Worm (Caenorhabditis elegans) whole organism, L3 larva: ENCODE data around the gene abu-10.
A peak's percentile ranks its signal among the peaks of the same experiment; 100 is the strongest.

ENCODE experiments used
- ZK546.5 ChIP-seq: sonication (generic microtip); optimal IDR thresholded peaks from 2 replicates; lab custom pipeline; 2017; ENCODE audit warnings: missing biosample characterization, missing genetic modification characterization
- aly-2 ChIP-seq: fragments of 150-350 bp; optimal IDR thresholded peaks from 2 replicates; lab custom pipeline; 2014; ENCODE audit warnings: missing biosample characterization, missing genetic modification characterization
- ama-1 ChIP-seq: fragments of 150-350 bp; optimal IDR thresholded peaks from 2 replicates; lab custom pipeline; 2018
- ceh-82 ChIP-seq: fragments of 150-350 bp; optimal IDR thresholded peaks from 2 replicates; lab custom pipeline; 2014; ENCODE audit warnings: missing biosample characterization, missing genetic modification characterization
- daf-12 ChIP-seq: fragments of 150-350 bp; optimal IDR thresholded peaks from 2 replicates; lab custom pipeline; 2014; ENCODE audit warnings: missing biosample characterization, missing genetic modification reagents, missing genetic modification characterization
- egl-5 ChIP-seq: fragments of 150-350 bp; optimal IDR thresholded peaks from 2 replicates; lab custom pipeline; 2017; ENCODE audit warnings: missing biosample characterization, missing genetic modification reagents, missing genetic modification characterization, inconsistent platforms
- elt-1 ChIP-seq: fragments of 150-350 bp; optimal IDR thresholded peaks from 2 replicates; lab custom pipeline; 2014; ENCODE audit warnings: missing biosample characterization, missing genetic modification characterization
- elt-2 ChIP-seq: sonication (generic microtip); optimal IDR thresholded peaks from 2 replicates; lab custom pipeline; 2016; ENCODE audit warnings: missing genetic modification reagents, mild to moderate bottlenecking, missing genetic modification characterization, missing compliant biosample characterization
- elt-3 ChIP-seq, 3 experiments: fragments of 150-350 bp in 1 of 3; sonication (generic microtip) in 2 of 3; optimal IDR thresholded peaks; 2 replicates in 2 of 3; 4 replicates in 1 of 3; lab custom pipeline; 2014 to 2017; ENCODE audit warnings: missing biosample characterization in 3 of 3, missing genetic modification characterization in 3 of 3
- eor-1 ChIP-seq, 2 experiments: fragments of 150-350 bp; optimal IDR thresholded peaks; 2 replicates each; lab custom pipeline; 2014 to 2018; ENCODE audit warnings: missing biosample characterization in 2 of 2, missing genetic modification characterization in 2 of 2
- fkh-10 ChIP-seq: sonication (generic microtip); optimal IDR thresholded peaks from 2 replicates; lab custom pipeline; 2017; ENCODE audit warnings: missing biosample characterization, missing genetic modification reagents, missing genetic modification characterization
- fkh-2 ChIP-seq: fragments of 150-350 bp; optimal IDR thresholded peaks from 2 replicates; lab custom pipeline; 2014; ENCODE audit warnings: missing biosample characterization, missing genetic modification reagents, missing genetic modification characterization
- hmg-11 ChIP-seq: sonication (generic microtip); optimal IDR thresholded peaks from 2 replicates; lab custom pipeline; 2016; ENCODE audit warnings: missing genetic modification characterization, missing compliant biosample characterization
- jun-1 ChIP-seq: fragments of 150-350 bp; optimal IDR thresholded peaks from 2 replicates; lab custom pipeline; 2014; ENCODE audit warnings: missing biosample characterization, missing genetic modification reagents, missing genetic modification characterization
- lin-39 ChIP-seq: fragments of 150-350 bp; optimal IDR thresholded peaks from 2 replicates; lab custom pipeline; 2018; ENCODE audit warnings: missing biosample characterization, missing genetic modification reagents, missing genetic modification characterization
- mdl-1 ChIP-seq: fragments of 150-350 bp; optimal IDR thresholded peaks from 2 replicates; lab custom pipeline; 2014; ENCODE audit warnings: missing biosample characterization, missing genetic modification characterization
- mml-1 ChIP-seq: fragments of 150-350 bp; sonication (generic microtip); optimal IDR thresholded peaks from 3 replicates; lab custom pipeline; 2014; ENCODE audit warnings: missing biosample characterization, missing genetic modification characterization
- nfya-1 ChIP-seq: sonication (generic microtip); optimal IDR thresholded peaks from 2 replicates; lab custom pipeline; 2017; ENCODE audit warnings: missing genetic modification characterization, mild to moderate bottlenecking, missing compliant biosample characterization, antibody characterized with exemption, moderate library complexity; ENCODE audit not compliant: insufficient read depth
- nhr-11 ChIP-seq: fragments of 150-350 bp; optimal IDR thresholded peaks from 2 replicates; lab custom pipeline; 2014; ENCODE audit warnings: missing biosample characterization, missing genetic modification characterization
- nhr-12 ChIP-seq: fragments of 150-350 bp; optimal IDR thresholded peaks from 2 replicates; lab custom pipeline; 2014; ENCODE audit warnings: missing biosample characterization, missing genetic modification characterization
- nhr-23 ChIP-seq: fragments of 150-350 bp; optimal IDR thresholded peaks from 2 replicates; lab custom pipeline; 2014; ENCODE audit warnings: missing biosample characterization, missing genetic modification reagents, missing genetic modification characterization
- nhr-237 ChIP-seq: fragments of 150-350 bp; optimal IDR thresholded peaks from 2 replicates; lab custom pipeline; 2014; ENCODE audit warnings: missing biosample characterization, missing genetic modification characterization
- nhr-43 ChIP-seq: sonication (generic microtip); optimal IDR thresholded peaks from 2 replicates; lab custom pipeline; 2016; ENCODE audit warnings: mild to moderate bottlenecking, missing genetic modification characterization, missing compliant biosample characterization; ENCODE audit not compliant: poor library complexity, severe bottlenecking
- nhr-76 ChIP-seq: fragments of 150-350 bp; sonication (generic microtip); optimal IDR thresholded peaks from 5 replicates; lab custom pipeline; 2014; ENCODE audit warnings: missing biosample characterization, missing genetic modification characterization
- pha-4 ChIP-seq: fragments of 150-350 bp; optimal IDR thresholded peaks from 2 replicates; lab custom pipeline; 2014; ENCODE audit warnings: missing biosample characterization, missing genetic modification reagents, missing genetic modification characterization
- sea-2 ChIP-seq: fragments of 150-350 bp; sonication (generic microtip); optimal IDR thresholded peaks from 4 replicates; lab custom pipeline; 2014; ENCODE audit warnings: missing biosample characterization, missing genetic modification reagents, missing genetic modification characterization
- skn-1 ChIP-seq: fragments of 150-350 bp; optimal IDR thresholded peaks from 2 replicates; lab custom pipeline; 2014; ENCODE audit warnings: missing biosample characterization, missing genetic modification characterization
- tbx-2 ChIP-seq: sonication (generic microtip); optimal IDR thresholded peaks from 2 replicates; lab custom pipeline; 2016; ENCODE audit warnings: mild to moderate bottlenecking, missing genetic modification characterization, missing compliant biosample characterization
- unc-39 ChIP-seq: sonication (generic microtip); optimal IDR thresholded peaks from 4 replicates; lab custom pipeline; 2017; ENCODE audit warnings: missing biosample characterization, missing genetic modification characterization
- unc-62 ChIP-seq: fragments of 150-350 bp; sonication (generic microtip); optimal IDR thresholded peaks from 4 replicates; lab custom pipeline; 2014; ENCODE audit warnings: missing biosample characterization, missing genetic modification reagents, missing genetic modification characterization
- ztf-11 ChIP-seq: fragments of 150-350 bp; optimal IDR thresholded peaks from 2 replicates; lab custom pipeline; 2014; ENCODE audit warnings: missing biosample characterization, missing genetic modification characterization
- ztf-4 ChIP-seq: fragments of 150-350 bp; optimal IDR thresholded peaks from 2 replicates; lab custom pipeline; 2014; ENCODE audit warnings: missing biosample characterization, missing genetic modification characterization

The abu-10 gene

ce11 chrX:3797882-3798281, at the start of gene abu-10:
Gene abu-10 (plus strand): TSS chrX:3798182.
- TF ChIP-seq tbx-2 (tag; lab: Kevin White, UChicago), result no peak
- TF ChIP-seq fkh-2, result no peak
- TF ChIP-seq ZK546.5, result no peak
- TF ChIP-seq nhr-23 (tag; lab: Kevin White, UChicago), result no peak
- TF ChIP-seq unc-39 (tag; lab: Kevin White, UChicago), result no peak
- TF ChIP-seq nfya-1 (tag; lab: Kevin White, UChicago), result no peak
- TF ChIP-seq daf-12 (tag; lab: Kevin White, UChicago), result no peak
- no peak for TF ChIP-seq nhr-43 (tag; lab: Kevin White, UChicago)
- TF ChIP-seq unc-62 (GFP tag; lab: Kevin White, UChicago), result no peak
- TF ChIP-seq nhr-237, result no peak
- no peak for TF ChIP-seq jun-1 (tag; lab: Kevin White, UChicago)
- TF ChIP-seq pha-4 (tag; lab: Kevin White, UChicago), result no peak
- no peak for TF ChIP-seq ztf-4 (tag; lab: Kevin White, UChicago)
- no peak for TF ChIP-seq mml-1 (tag; lab: Kevin White, UChicago)
- TF ChIP-seq ztf-11, result no peak
- no peak for TF ChIP-seq egl-5

ce11 chrX:3751370-3751769, 46.6 kb upstream of the abu-10 start:
- TF ChIP-seq tbx-2 (tag; lab: Kevin White, UChicago) (no peak), aly-2 (tag; lab: Kevin White, UChicago) (no peak), ceh-82 (tag; lab: Kevin White, UChicago) (no peak), lin-39 (tag; lab: Kevin White, UChicago) (no peak), elt-2 (tag; lab: Kevin White, UChicago) (no peak), ztf-4 (tag; lab: Kevin White, UChicago) (no peak), nhr-237 (no peak), unc-62 (GFP tag; lab: Kevin White, UChicago) (no peak), fkh-10 (GFP tag; lab: Kevin White, UChicago) (no peak), mml-1 (tag; lab: Kevin White, UChicago) (no peak), hmg-11 (tag; lab: Kevin White, UChicago) (no peak), elt-1 (no peak)

ce11 chrX:3752443-3752842, 45.5 kb upstream of the abu-10 start:
- TF ChIP-seq sea-2, result no peak
- TF ChIP-seq nfya-1 (tag; lab: Kevin White, UChicago), result no peak
- TF ChIP-seq nhr-11 (tag; lab: Kevin White, UChicago), result no peak

- TF ChIP-seq elt-3 (tag; optimal IDR thresholded peaks at IDR 0.05; lab: Kevin White, UChicago) (peak in 1 of 3 experiments; percentile 11), skn-1 (tag; lab: Kevin White, UChicago) (no peak), hmg-11 (tag; lab: Kevin White, UChicago) (no peak), elt-2 (tag; lab: Kevin White, UChicago) (no peak), ama-1 (lab: Kevin White, UChicago) (no peak)
Measured at ce11 chrX:3755753-3756152, 42.2 kb upstream of the abu-10 start.

- no peak for TF ChIP-seq nhr-12
- peak in 1 of 3 experiments; percentile 88 for TF ChIP-seq elt-3 (tag; optimal IDR thresholded peaks at IDR 0.05; lab: Kevin White, UChicago)
- TF ChIP-seq, all 47 proteins: peak for 1
Measured at ce11 chrX:3756238-3756637, 41.7 kb upstream of the abu-10 start.

ce11 chrX:3758399-3758798, 39.6 kb upstream of the abu-10 start, which contains the start of gene T14G12.12:
Gene T14G12.12 (minus strand): TSS chrX:3758499.
- TF ChIP-seq tbx-2 (tag; lab: Kevin White, UChicago), result no peak
- TF ChIP-seq ZK546.5, result no peak
- no peak for TF ChIP-seq mdl-1 (tag; lab: Kevin White, UChicago)
- no peak for TF ChIP-seq unc-62 (GFP tag; lab: Kevin White, UChicago)
- no peak for TF ChIP-seq hmg-11 (tag; lab: Kevin White, UChicago)
- TF ChIP-seq daf-12 (tag; lab: Kevin White, UChicago), result no peak
- TF ChIP-seq nhr-76 (tag; lab: Kevin White, UChicago), result no peak
- TF ChIP-seq elt-2 (tag; lab: Kevin White, UChicago), result no peak
- TF ChIP-seq eor-1 (tag; optimal IDR thresholded peaks at IDR 0.05; lab: Kevin White, UChicago), result no peak
- no peak for TF ChIP-seq ztf-4 (tag; lab: Kevin White, UChicago)
- TF ChIP-seq, all 47 proteins: peak for 0
